Fruit fly (Drosophila melanogaster) ovary, adult (tissue): ENCODE measurements around the gene p24-1.

ENCODE experiments used
- CG17801 ChIP-seq: fragments of 200-800 bp; optimal IDR thresholded peaks from 2 replicates; lab custom pipeline; 2019; ENCODE audit warnings: missing biosample characterization, mild to moderate bottlenecking, missing genetic modification characterization, moderate library complexity; ENCODE audit not compliant: partially characterized antibody

p24-1 gene

dm6 chrX:11852310-11852709, at the start of gene p24-1:
Gene p24-1 (minus strand): TSS chrX:11852530.
- peak; percentile 66 for TF ChIP-seq CG17801 (GFP tag; lab: Kevin White, UChicago)

dm6 chrX:11895141-11895540, 42.8 kb upstream of the p24-1 start:
- TF ChIP-seq CG17801 (GFP tag; lab: Kevin White, UChicago): no peak

dm6 chrX:11894198-11894597, 41.9 kb upstream of the p24-1 start:
- TF ChIP-seq CG17801 (GFP tag; lab: Kevin White, UChicago): no peak

- TF ChIP-seq CG17801 (GFP tag; lab: Kevin White, UChicago): no peak
Measured at dm6 chrX:11893643-11894042, 41.3 kb upstream of the p24-1 start, which contains the start of gene wisp. Gene wisp (plus strand): TSS chrX:11893943.

- TF ChIP-seq CG17801 (GFP tag; lab: Kevin White, UChicago): peak; percentile 42
Measured at dm6 chrX:11891682-11892179, 39.4 kb upstream of the p24-1 start, which contains the start of gene sicily. Gene sicily (plus strand): TSS chrX:11891732.

dm6 chrX:11888142-11888541, 35.8 kb upstream of the p24-1 start, which contains the start of gene CG1840:
Gene CG1840 (plus strand): TSS chrX:11888352.
- TF ChIP-seq CG17801 (GFP tag; lab: Kevin White, UChicago): peak; percentile 33

dm6 chrX:11886976-11887375, 34.6 kb upstream of the p24-1 start, which contains the start of the genes CG10353 and SelG:
Gene CG10353 (minus strand): TSS chrX:11887162.
Gene SelG (plus strand): TSS chrX:11887284.
- peak; percentile 71 for TF ChIP-seq CG17801 (GFP tag; lab: Kevin White, UChicago)

- no peak for TF ChIP-seq CG17801 (GFP tag; lab: Kevin White, UChicago)
Measured at dm6 chrX:11885356-11885755, 33.0 kb upstream of the p24-1 start.

dm6 chrX:11884134-11884533, 31.8 kb upstream of the p24-1 start:
- TF ChIP-seq CG17801 (GFP tag; lab: Kevin White, UChicago): no peak

dm6 chrX:11882447-11882846, 30.1 kb upstream of the p24-1 start:
- TF ChIP-seq CG17801 (GFP tag; lab: Kevin White, UChicago): peak; percentile 13

- TF ChIP-seq CG17801 (GFP tag; lab: Kevin White, UChicago): no peak
Measured at dm6 chrX:11881686-11882085, 29.4 kb upstream of the p24-1 start.

- TF ChIP-seq CG17801 (GFP tag; lab: Kevin White, UChicago): no peak
Measured at dm6 chrX:11877165-11877564, 24.8 kb upstream of the p24-1 start, which contains the start of gene CG10352. Gene CG10352 (minus strand): TSS chrX:11877168.

- TF ChIP-seq CG17801 (GFP tag; lab: Kevin White, UChicago): peak; percentile 3
Measured at dm6 chrX:11875146-11875830, 23.0 kb upstream of the p24-1 start.

- TF ChIP-seq CG17801 (GFP tag; lab: Kevin White, UChicago): no peak
Measured at dm6 chrX:11873116-11873515, 20.8 kb upstream of the p24-1 start, which contains the start of gene CG15739. Gene CG15739 (plus strand): TSS chrX:11873319.

- TF ChIP-seq CG17801 (GFP tag; lab: Kevin White, UChicago): no peak
Measured at dm6 chrX:11872517-11872916, 20.2 kb upstream of the p24-1 start, which contains the start of gene BORCS5. Gene BORCS5 (minus strand): TSS chrX:11872779.

- no peak for TF ChIP-seq CG17801 (GFP tag; lab: Kevin White, UChicago)
Measured at dm6 chrX:11868866-11869265, 16.5 kb upstream of the p24-1 start, which contains the start of the genes Nrd1 and CG1847. Gene Nrd1 (minus strand): TSS chrX:11868893. Gene CG1847 (plus strand): TSS chrX:11869170.
